Worm (Caenorhabditis elegans) whole organism, L2 larva: ENCODE results near the gene Y46G5A.28.

Experiments used
- aly-2 ChIP-seq: fragments of 150-350 bp; optimal IDR thresholded peaks from 2 replicates; lab custom pipeline; 2014; ENCODE audit warnings: missing biosample characterization, missing genetic modification characterization
- unc-39 ChIP-seq: fragments of 150-350 bp; optimal IDR thresholded peaks from 2 replicates; lab custom pipeline; 2014; ENCODE audit warnings: missing biosample characterization, missing genetic modification characterization
- ztf-4 ChIP-seq: fragments of 150-350 bp; optimal IDR thresholded peaks from 2 replicates; lab custom pipeline; 2014; ENCODE audit warnings: missing biosample characterization, missing genetic modification characterization

- TF ChIP-seq aly-2 (tag; lab: Kevin White, UChicago) = no peak
- no peak for TF ChIP-seq ztf-4 (tag; lab: Kevin White, UChicago)
- TF ChIP-seq unc-39 (tag; lab: Kevin White, UChicago) = no peak
Observed at ce11 chrII:12897361-12897760, 47.1 kb downstream of the Y46G5A.28 start.
